Worm (Caenorhabditis elegans) whole organism, L1 larva: ENCODE measurements around the gene C09G9.1.
A peak's percentile ranks its signal among the peaks of the same experiment; 100 is the strongest.

Experiments
- C04F5.9 ChIP-seq: sonication (generic microtip); optimal IDR thresholded peaks from 2 replicates; lab custom pipeline; 2016; ENCODE audit warnings: missing genetic modification characterization, missing compliant biosample characterization
- C16A3.4 ChIP-seq: fragments of 150-350 bp; optimal IDR thresholded peaks from 2 replicates; lab custom pipeline; 2014; ENCODE audit warnings: missing biosample characterization, missing genetic modification characterization
- C34B4.2 ChIP-seq: sonication (generic microtip); optimal IDR thresholded peaks from 2 replicates; lab custom pipeline; 2017; ENCODE audit warnings: mild to moderate bottlenecking, missing genetic modification characterization, missing compliant biosample characterization
- F16B12.6 ChIP-seq: fragments of 150-350 bp; optimal IDR thresholded peaks from 2 replicates; lab custom pipeline; 2014; ENCODE audit warnings: missing biosample characterization, missing genetic modification characterization
- alr-1 ChIP-seq: fragments of 200-800 bp; sonication (Bioruptor generic); optimal IDR thresholded peaks from 2 replicates; lab custom pipeline; 2018; ENCODE audit warnings: borderline replicate concordance, mild to moderate bottlenecking, missing genetic modification characterization, missing compliant biosample characterization
- blmp-1 ChIP-seq: fragments of 150-350 bp; optimal IDR thresholded peaks from 2 replicates; lab custom pipeline; 2014; ENCODE audit warnings: missing biosample characterization, missing genetic modification characterization
- ceh-63 ChIP-seq: fragments of 200-800 bp; sonication (Bioruptor generic); optimal IDR thresholded peaks from 2 replicates; lab custom pipeline; 2018; ENCODE audit warnings: mild to moderate bottlenecking, missing genetic modification characterization, missing compliant biosample characterization
- ceh-90 ChIP-seq: sonication (generic microtip); optimal IDR thresholded peaks from 2 replicates; lab custom pipeline; 2016; ENCODE audit warnings: missing genetic modification characterization, missing compliant biosample characterization
- ces-1 ChIP-seq: fragments of 150-350 bp; optimal IDR thresholded peaks from 2 replicates; lab custom pipeline; 2014; ENCODE audit warnings: missing biosample characterization, missing genetic modification reagents, missing genetic modification characterization
- dpl-1 ChIP-seq, 3 experiments: fragments of 150-350 bp in 2 of 3; sonication (generic microtip) in 1 of 3; optimal IDR thresholded peaks; 2 replicates each; lab custom pipeline; 2014 to 2017; ENCODE audit warnings: missing biosample characterization in 3 of 3, missing genetic modification characterization in 3 of 3, missing genetic modification reagents in 3 of 3
- dsc-1 ChIP-seq: sonication (generic microtip); optimal IDR thresholded peaks from 2 replicates; lab custom pipeline; 2016; ENCODE audit warnings: mild to moderate bottlenecking, missing genetic modification characterization, missing compliant biosample characterization
- efl-1 ChIP-seq, 4 experiments: fragments of 150-350 bp; optimal IDR thresholded peaks in 3 of 4; peaks in 1 of 4; 1 replicate in 1 of 4; 2 replicates in 3 of 4; lab custom pipeline; 2014; ENCODE audit warnings: missing biosample characterization in 2 of 4, missing genetic modification characterization in 2 of 4, missing genetic modification reagents in 2 of 4
- efl-3 ChIP-seq: fragments of 200-800 bp; sonication (Bioruptor generic); optimal IDR thresholded peaks from 2 replicates; lab custom pipeline; 2018; ENCODE audit warnings: mild to moderate bottlenecking, missing genetic modification characterization, missing compliant biosample characterization
- egl-13 ChIP-seq: sonication (generic microtip); optimal IDR thresholded peaks from 2 replicates; lab custom pipeline; 2016; ENCODE audit warnings: missing genotype, missing genetic modification reagents, missing genetic modification characterization, missing compliant biosample characterization
- ets-5 ChIP-seq: fragments of 200-800 bp; sonication (Bioruptor generic); IDR thresholded peaks from 2 replicates; pipeline ENCODE4 v1.3.6; 2022; ENCODE audit warnings: missing genetic modification characterization, missing compliant biosample characterization
- fkh-10 ChIP-seq: sonication (generic microtip); optimal IDR thresholded peaks from 2 replicates; lab custom pipeline; 2017; ENCODE audit warnings: missing biosample characterization, missing genetic modification reagents, missing genetic modification characterization
- fkh-4 ChIP-seq: sonication (generic microtip); optimal IDR thresholded peaks from 2 replicates; lab custom pipeline; 2016; ENCODE audit warnings: missing compliant biosample characterization, missing genetic modification characterization, borderline replicate concordance
- fkh-8 ChIP-seq: sonication (generic microtip); optimal IDR thresholded peaks from 2 replicates; lab custom pipeline; 2016; ENCODE audit warnings: mild to moderate bottlenecking, missing genetic modification characterization, missing compliant biosample characterization
- fos-1 ChIP-seq: fragments of 150-350 bp; optimal IDR thresholded peaks from 2 replicates; lab custom pipeline; 2014; ENCODE audit warnings: missing biosample characterization, missing genetic modification characterization
- grh-1 ChIP-seq: fragments of 200-800 bp; sonication (Bioruptor generic); IDR thresholded peaks from 2 replicates; pipeline ENCODE4 v1.3.6; 2022; ENCODE audit warnings: missing genetic modification reagents, missing genetic modification characterization, missing compliant biosample characterization
- hlh-4 ChIP-seq: sonication (generic microtip); optimal IDR thresholded peaks from 2 replicates; lab custom pipeline; 2016; ENCODE audit warnings: mild to moderate bottlenecking, missing genetic modification characterization, missing compliant biosample characterization
- irx-1 ChIP-seq: sonication (generic microtip); optimal IDR thresholded peaks from 2 replicates; lab custom pipeline; 2016; ENCODE audit warnings: missing genetic modification characterization, missing compliant biosample characterization
- isw-1 ChIP-seq: fragments of 200-800 bp; sonication (Bioruptor generic); IDR thresholded peaks from 2 replicates; pipeline ENCODE4 v1.3.6; 2022; ENCODE audit warnings: missing genetic modification characterization, missing compliant biosample characterization
- jun-1 ChIP-seq: fragments of 150-350 bp; optimal IDR thresholded peaks from 2 replicates; lab custom pipeline; 2014; ENCODE audit warnings: missing biosample characterization, missing genetic modification reagents, missing genetic modification characterization
- lin-14 ChIP-seq: fragments of 200-800 bp; sonication (Bioruptor generic); optimal IDR thresholded peaks from 2 replicates; lab custom pipeline; 2018; ENCODE audit warnings: mild to moderate bottlenecking, missing genetic modification characterization, moderate library complexity, missing compliant biosample characterization
- lin-15B ChIP-seq: fragments of 150-350 bp; sonication (generic microtip); optimal IDR thresholded peaks from 3 replicates; lab custom pipeline; 2014; ENCODE audit warnings: missing biosample characterization, missing genetic modification characterization
- lin-35 ChIP-seq, 2 experiments: fragments of 150-350 bp; optimal IDR thresholded peaks; 2 replicates each; lab custom pipeline; 2014; ENCODE audit warnings: missing biosample characterization in 2 of 2, missing genetic modification characterization in 2 of 2, missing genetic modification reagents in 2 of 2
- lir-3 ChIP-seq: sonication (generic microtip); optimal IDR thresholded peaks from 2 replicates; lab custom pipeline; 2016; ENCODE audit warnings: mild to moderate bottlenecking, missing genetic modification characterization, moderate library complexity, missing compliant biosample characterization; ENCODE audit not compliant: poor library complexity
- lsy-2 ChIP-seq, 2 experiments: fragments of 150-350 bp; optimal IDR thresholded peaks; 2 replicates each; lab custom pipeline; 2014; ENCODE audit warnings: missing biosample characterization in 2 of 2, missing genetic modification characterization in 2 of 2
- mab-9 ChIP-seq: fragments of 200-800 bp; sonication (Bioruptor generic); IDR thresholded peaks from 2 replicates; pipeline ENCODE4 v1.3.6; 2022; ENCODE audit warnings: missing genetic modification reagents, missing genetic modification characterization, missing compliant biosample characterization
- mdl-1 ChIP-seq, 2 experiments: fragments of 150-350 bp; optimal IDR thresholded peaks; 2 replicates each; lab custom pipeline; 2014 to 2017; ENCODE audit warnings: missing biosample characterization in 2 of 2, missing genetic modification characterization in 2 of 2, inconsistent platforms in 1 of 2
- nhr-11 ChIP-seq: fragments of 150-350 bp; optimal IDR thresholded peaks from 2 replicates; lab custom pipeline; 2014; ENCODE audit warnings: missing biosample characterization, missing genetic modification characterization
- nhr-20 ChIP-seq: sonication (generic microtip); optimal IDR thresholded peaks from 2 replicates; lab custom pipeline; 2016; ENCODE audit warnings: mild to moderate bottlenecking, missing genetic modification characterization, missing compliant biosample characterization
- nhr-237 ChIP-seq: fragments of 150-350 bp; optimal IDR thresholded peaks from 2 replicates; lab custom pipeline; 2014; ENCODE audit warnings: missing biosample characterization, missing genetic modification characterization
- nhr-47 ChIP-seq: sonication (generic microtip); optimal IDR thresholded peaks from 2 replicates; lab custom pipeline; 2016; ENCODE audit warnings: mild to moderate bottlenecking, missing genetic modification characterization, moderate library complexity, missing compliant biosample characterization
- nhr-71 ChIP-seq: sonication (generic microtip); optimal IDR thresholded peaks from 2 replicates; lab custom pipeline; 2016; ENCODE audit warnings: mild to moderate bottlenecking, missing genetic modification characterization, moderate library complexity, missing compliant biosample characterization
- nhr-76 ChIP-seq: sonication (generic microtip); optimal IDR thresholded peaks from 2 replicates; lab custom pipeline; 2017; ENCODE audit warnings: missing biosample characterization, missing genetic modification characterization
- nhr-77 ChIP-seq: fragments of 150-350 bp; optimal IDR thresholded peaks from 2 replicates; lab custom pipeline; 2014; ENCODE audit warnings: missing biosample characterization, missing genetic modification characterization
- nhr-84 ChIP-seq: sonication (generic microtip); optimal IDR thresholded peaks from 2 replicates; lab custom pipeline; 2017; ENCODE audit warnings: missing biosample characterization, missing genetic modification characterization
- nhr-85 ChIP-seq: sonication (generic microtip); peaks from one replicate; lab custom pipeline; 2016; ENCODE audit warnings: missing genetic modification characterization, inconsistent platforms, missing compliant biosample characterization
- pag-3 ChIP-seq: sonication (generic microtip); optimal IDR thresholded peaks from 2 replicates; lab custom pipeline; 2017; ENCODE audit warnings: missing genetic modification characterization, mild to moderate bottlenecking, missing compliant biosample characterization, antibody characterized with exemption, borderline replicate concordance; ENCODE audit not compliant: insufficient read depth
- rnt-1 ChIP-seq: sonication (generic microtip); optimal IDR thresholded peaks from 2 replicates; lab custom pipeline; 2016; ENCODE audit warnings: mild to moderate bottlenecking, missing genetic modification characterization, moderate library complexity, missing compliant biosample characterization
- snu-23 ChIP-seq: sonication (generic microtip); optimal IDR thresholded peaks from 2 replicates; lab custom pipeline; 2016; ENCODE audit warnings: missing genetic modification characterization, missing compliant biosample characterization
- sptf-1 ChIP-seq: fragments of 150-350 bp; optimal IDR thresholded peaks from 2 replicates; lab custom pipeline; 2014; ENCODE audit warnings: missing biosample characterization, missing genetic modification characterization
- sup-37 ChIP-seq: fragments of 200-800 bp; sonication (Bioruptor generic); optimal IDR thresholded peaks from 2 replicates; lab custom pipeline; 2018; ENCODE audit warnings: mild to moderate bottlenecking, missing genetic modification characterization, missing compliant biosample characterization
- swsn-7 ChIP-seq: sonication (generic microtip); optimal IDR thresholded peaks from 2 replicates; lab custom pipeline; 2016; ENCODE audit warnings: missing genetic modification characterization, missing compliant biosample characterization
- unc-130 ChIP-seq: fragments of 150-350 bp; optimal IDR thresholded peaks from 2 replicates; lab custom pipeline; 2017; ENCODE audit warnings: missing biosample characterization, missing genetic modification characterization, inconsistent platforms
- unc-62 ChIP-seq: fragments of 150-350 bp; optimal IDR thresholded peaks from 2 replicates; lab custom pipeline; 2014; ENCODE audit warnings: missing biosample characterization, missing genetic modification reagents, missing genetic modification characterization
- unc-98 ChIP-seq: fragments of 200-800 bp; sonication (Bioruptor generic); IDR thresholded peaks from 2 replicates; pipeline ENCODE4 v1.3.6; 2022; ENCODE audit warnings: missing genetic modification characterization, missing compliant biosample characterization
- vab-15 ChIP-seq: sonication (generic microtip); optimal IDR thresholded peaks from 2 replicates; lab custom pipeline; 2017; ENCODE audit warnings: missing genotype, mild to moderate bottlenecking, missing genetic modification characterization, missing compliant biosample characterization
- xbp-1 ChIP-seq: sonication (generic microtip); optimal IDR thresholded peaks from 2 replicates; lab custom pipeline; 2016; ENCODE audit warnings: missing genetic modification characterization, missing compliant biosample characterization
- zag-1 ChIP-seq: fragments of 150-350 bp; optimal IDR thresholded peaks from 2 replicates; lab custom pipeline; 2014; ENCODE audit warnings: missing biosample characterization, missing genetic modification characterization
- ztf-4 ChIP-seq: fragments of 150-350 bp; optimal IDR thresholded peaks from 2 replicates; lab custom pipeline; 2014; ENCODE audit warnings: missing biosample characterization, missing genetic modification characterization

Gene C09G9.1

DNA sequence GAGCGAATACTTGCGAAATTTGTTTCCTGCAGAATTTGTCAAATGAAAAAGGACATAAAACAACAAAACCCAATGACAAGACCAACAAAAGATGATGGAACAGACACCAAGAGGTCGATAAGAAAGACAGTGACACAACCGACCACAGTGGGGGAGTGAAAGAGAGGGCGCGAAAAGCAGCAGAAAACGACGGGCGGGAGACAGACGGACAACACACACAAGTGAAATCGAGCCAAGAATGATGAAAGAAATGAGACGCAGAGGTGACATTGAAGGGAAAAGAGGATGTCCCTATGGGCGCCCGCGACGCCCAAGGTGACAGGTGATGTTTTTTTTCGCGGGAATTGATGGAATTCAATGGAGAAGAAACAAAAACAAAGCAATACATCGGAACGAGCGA is 807 bp upstream of the C09G9.1 start (continued):
- TF ChIP-seq alr-1 (tag; lab: Kevin White, UChicago) (no peak), C16A3.4 (tag; lab: Kevin White, UChicago) (peak; percentile 31), vab-15 (no peak), unc-98 (GFP tag; lab: Robert Waterston, UW) (no peak), nhr-47 (peak; percentile 43), egl-13 (tag; lab: Kevin White, UChicago) (no peak), nhr-237 (no peak), grh-1 (GFP tag; lab: Robert Waterston, UW) (no peak), jun-1 (tag; lab: Kevin White, UChicago) (no peak), ceh-90 (tag; lab: Kevin White, UChicago) (no peak), xbp-1 (no peak), nhr-76 (tag; lab: Kevin White, UChicago) (no peak), dsc-1 (tag; lab: Kevin White, UChicago) (no peak), lin-35 (GFP tag; optimal IDR thresholded peaks at IDR 0.05; lab: Kevin White, UChicago) (peak; percentile 50 to 74), lir-3 (tag; lab: Kevin White, UChicago) (no peak), efl-3 (GFP tag; lab: Kevin White, UChicago) (no peak), nhr-20 (tag; lab: Kevin White, UChicago) (peak; percentile 73), nhr-11 (tag; lab: Kevin White, UChicago) (no peak), lin-15B (tag; lab: Kevin White, UChicago) (no peak), pag-3 (tag; lab: Kevin White, UChicago) (no peak), fkh-10 (GFP tag; lab: Kevin White, UChicago) (no peak), sptf-1 (tag; lab: Kevin White, UChicago) (no peak), unc-62 (GFP tag; lab: Kevin White, UChicago) (no peak), zag-1 (tag; lab: Kevin White, UChicago) (no peak), hlh-4 (tag; lab: Kevin White, UChicago) (no peak), efl-1 (optimal IDR thresholded peaks at IDR 0.05; lab: Kevin White, UChicago) (peak; percentile 59 to 68), efl-1 (GFP tag; optimal IDR thresholded peaks at IDR 0.05 in 1 of 2; lab: Kevin White, UChicago) (peak; percentile 47 to 97), nhr-84 (tag; lab: Kevin White, UChicago) (no peak), mdl-1 (tag; optimal IDR thresholded peaks at IDR 0.05; lab: Kevin White, UChicago) (peak in 1 of 2 experiments; percentile 46), ceh-63 (no peak), blmp-1 (tag; lab: Kevin White, UChicago) (peak; percentile 98), mab-9 (GFP tag; lab: Robert Waterston, UW) (no peak), lin-14 (GFP tag; lab: Kevin White, UChicago) (peak; percentile 97), unc-130 (tag; lab: Kevin White, UChicago) (no peak), ets-5 (no peak), irx-1 (no peak), nhr-71 (tag; lab: Kevin White, UChicago) (peak; percentile 74), C34B4.2 (no peak), fos-1 (tag; lab: Kevin White, UChicago) (no peak), sup-37 (GFP tag; lab: Kevin White, UChicago) (no peak), ces-1 (GFP tag; lab: Kevin White, UChicago) (no peak), dpl-1 (GFP tag; optimal IDR thresholded peaks at IDR 0.05; lab: Kevin White, UChicago) (peak; percentile 51 to 64 (median 56)), isw-1 (GFP tag; lab: Robert Waterston, UW) (no peak), nhr-85 (tag; lab: Kevin White, UChicago) (peak; percentile 78), ztf-4 (tag; lab: Kevin White, UChicago) (no peak), rnt-1 (peak; percentile 73), fkh-8 (tag; lab: Kevin White, UChicago) (no peak), nhr-77 (peak; percentile 34), C04F5.9 (tag; lab: Kevin White, UChicago) (no peak), F16B12.6 (tag; lab: Kevin White, UChicago) (no peak), swsn-7 (tag; lab: Kevin White, UChicago) (peak; percentile 36), snu-23 (GFP tag; lab: Kevin White, UChicago) (peak; percentile 67), lsy-2 (tag; optimal IDR thresholded peaks at IDR 0.05; lab: Kevin White, UChicago) (peak; percentile 27 to 52), fkh-4 (tag; lab: Kevin White, UChicago) (no peak)
